Fruit fly (Drosophila melanogaster): ENCODE results near the gene Csl4.
A peak's percentile ranks its signal among the peaks of the same experiment; 100 is the strongest.

The Csl4 gene

DNA sequence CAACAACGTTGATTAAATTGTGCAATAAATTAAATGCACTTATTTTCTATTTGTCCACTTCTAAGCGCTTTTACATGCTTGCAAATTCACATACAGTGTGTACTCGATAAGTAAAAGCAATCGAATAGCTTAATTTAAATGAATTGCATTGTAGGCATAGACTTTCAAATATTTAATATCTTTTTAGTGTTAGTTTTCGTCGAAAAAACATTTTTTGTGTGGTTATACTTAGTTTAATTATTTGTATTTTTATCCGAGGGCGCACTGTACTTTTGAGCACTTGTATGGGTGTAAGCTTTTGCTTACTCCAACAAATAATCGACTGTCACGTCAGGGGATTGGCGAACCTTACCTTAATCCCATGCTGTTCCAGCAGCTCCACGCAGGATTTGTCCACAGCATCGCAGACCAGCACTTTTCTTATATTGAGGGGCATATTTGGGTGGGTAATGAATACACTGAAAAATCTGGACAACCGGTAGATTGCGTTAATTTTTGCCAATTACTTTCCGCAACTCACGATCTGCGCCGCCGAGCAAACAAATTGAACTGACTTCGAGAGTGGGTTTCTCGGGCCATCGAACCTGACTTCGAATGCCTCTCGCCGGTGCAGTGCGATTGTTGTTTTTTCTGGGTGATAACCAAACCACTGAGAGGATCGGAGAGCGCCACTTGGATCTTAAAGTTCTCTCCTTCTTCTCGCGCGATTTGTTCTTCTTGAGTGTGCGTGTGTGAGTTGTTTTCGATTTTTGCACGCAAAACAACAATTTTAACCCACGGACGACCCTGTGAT, 32.0 kb upstream of the Csl4 start, which contains the start of gene CG6287:
Gene CG6287 (minus strand): TSS at position 556 of the 793 bp plus-strand sequence.
- peak; percentile 85 for TF ChIP-seq CG34367 (tag; optimal IDR thresholded peaks at IDR 0.05)
- peak; percentile 81 for TF ChIP-seq fd96Ca (GFP tag; IDR thresholded peaks at IDR 0.05)
- no peak for TF ChIP-seq CG13204 (GFP tag; optimal IDR thresholded peaks at IDR 0.05)
- peak; percentile 94 for TF ChIP-seq rn (GFP tag; IDR thresholded peaks at IDR 0.05)
- peak; percentile 87 for TF ChIP-seq CG12605 (GFP tag; IDR thresholded peaks at IDR 0.05)
- peak; percentile 86 for TF ChIP-seq Pif1B (GFP tag; optimal IDR thresholded peaks at IDR 0.05)
- peak; percentile 92 for TF ChIP-seq CG9948 (tag; optimal IDR thresholded peaks at IDR 0.05)
- peak; percentile 93 for TF ChIP-seq CG17806 (tag; optimal IDR thresholded peaks at IDR 0.05)
- peak; percentile 97 for TF ChIP-seq Ets98B (GFP tag; IDR thresholded peaks at IDR 0.05)
- TF ChIP-seq CG8159 (tag; optimal IDR thresholded peaks at IDR 0.05) = peak; percentile 92
- peak; percentile 98 for TF ChIP-seq CG4496 (GFP tag; IDR thresholded peaks at IDR 0.05)
- TF ChIP-seq CG14655 (GFP tag; optimal IDR thresholded peaks at IDR 0.05) = peak; percentile 94
- TF ChIP-seq D1 (tag; optimal IDR thresholded peaks at IDR 0.05) = peak; percentile 57
- peak; percentile 97 for TF ChIP-seq CG32121 (GFP tag; IDR thresholded peaks at IDR 0.05)
- TF ChIP-seq CG8301 (tag; optimal IDR thresholded peaks at IDR 0.05) = peak; percentile 95
- peak; percentile 94 for TF ChIP-seq Pif1A (GFP tag; optimal IDR thresholded peaks at IDR 0.05)
- peak; percentile 71 for TF ChIP-seq gl (tag; optimal IDR thresholded peaks at IDR 0.05)
- TF ChIP-seq CG15710 (tag; optimal IDR thresholded peaks at IDR 0.05) = peak; percentile 90
- TF ChIP-seq EcR (GFP tag; optimal IDR thresholded peaks at IDR 0.05) = peak; percentile 99
- peak; percentile 93 for TF ChIP-seq Snoo (tag; optimal IDR thresholded peaks at IDR 0.05)
- TF ChIP-seq CG10348 (GFP tag; IDR thresholded peaks at IDR 0.05) = peak; percentile 87

- no peak for TF ChIP-seq Pif1B (GFP tag; optimal IDR thresholded peaks at IDR 0.05)
- TF ChIP-seq CG13204 (GFP tag; optimal IDR thresholded peaks at IDR 0.05) = no peak
- TF ChIP-seq EcR (GFP tag; optimal IDR thresholded peaks at IDR 0.05) = no peak
- TF ChIP-seq CG12605 (GFP tag; IDR thresholded peaks at IDR 0.05) = no peak
- TF ChIP-seq Pif1A (GFP tag; optimal IDR thresholded peaks at IDR 0.05) = no peak
- TF ChIP-seq Ets98B (GFP tag; IDR thresholded peaks at IDR 0.05) = no peak
- no peak for TF ChIP-seq CG34367 (tag; optimal IDR thresholded peaks at IDR 0.05)
- no peak for TF ChIP-seq CG15710 (tag; optimal IDR thresholded peaks at IDR 0.05)
- TF ChIP-seq CG8159 (tag; optimal IDR thresholded peaks at IDR 0.05) = no peak
- TF ChIP-seq fd96Ca (GFP tag; IDR thresholded peaks at IDR 0.05) = no peak
- TF ChIP-seq Snoo (tag; optimal IDR thresholded peaks at IDR 0.05) = no peak
- TF ChIP-seq CG8301 (tag; optimal IDR thresholded peaks at IDR 0.05) = no peak
- no peak for TF ChIP-seq rn (GFP tag; IDR thresholded peaks at IDR 0.05)
- TF ChIP-seq D1 (tag; optimal IDR thresholded peaks at IDR 0.05) = no peak
- TF ChIP-seq CG10348 (GFP tag; IDR thresholded peaks at IDR 0.05) = no peak
- TF ChIP-seq CG9948 (tag; optimal IDR thresholded peaks at IDR 0.05) = no peak
Observed at dm6 chr2L:11148969-11149368, 25.6 kb upstream of the Csl4 start, which contains the start of gene Gyc32E. TSS of gene Gyc32E (minus strand) at chr2L:11149101.

DNA sequence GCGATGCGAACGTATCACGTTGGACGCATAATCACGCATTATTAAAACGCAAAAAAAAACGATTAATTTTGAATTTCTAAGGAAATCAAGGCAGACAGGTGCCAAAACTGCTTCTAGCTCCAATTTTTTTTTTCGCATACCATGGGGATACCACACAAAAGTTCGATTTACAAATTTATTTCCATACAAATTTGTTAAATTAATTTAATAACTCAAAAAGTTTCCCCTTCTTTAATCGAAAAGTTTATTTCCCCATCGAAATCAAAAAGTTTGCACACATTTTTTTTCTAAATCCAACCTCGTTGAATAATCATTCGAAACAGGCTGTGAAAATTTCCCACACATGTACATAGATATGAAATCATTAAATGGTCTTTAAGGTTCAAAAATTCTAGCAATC, 21.9 kb upstream of the Csl4 start, which contains the start of gene CG31867:
Gene CG31867 (minus strand): TSS at position 101 of the 400 bp plus-strand sequence.
- no peak for TF ChIP-seq CG12605 (GFP tag; IDR thresholded peaks at IDR 0.05)
- no peak for TF ChIP-seq Snoo (tag; optimal IDR thresholded peaks at IDR 0.05)
- TF ChIP-seq gl (tag; optimal IDR thresholded peaks at IDR 0.05) = no peak
- no peak for TF ChIP-seq Pif1A (GFP tag; optimal IDR thresholded peaks at IDR 0.05)
- no peak for TF ChIP-seq CG32121 (GFP tag; IDR thresholded peaks at IDR 0.05)
- no peak for TF ChIP-seq CG10348 (GFP tag; IDR thresholded peaks at IDR 0.05)
- TF ChIP-seq CG8159 (tag; optimal IDR thresholded peaks at IDR 0.05) = no peak
- no peak for TF ChIP-seq CG9948 (tag; optimal IDR thresholded peaks at IDR 0.05)
- TF ChIP-seq D1 (tag; optimal IDR thresholded peaks at IDR 0.05) = no peak
- TF ChIP-seq CG4496 (GFP tag; IDR thresholded peaks at IDR 0.05) = no peak
- TF ChIP-seq fd96Ca (GFP tag; IDR thresholded peaks at IDR 0.05) = no peak
- TF ChIP-seq rn (GFP tag; IDR thresholded peaks at IDR 0.05) = no peak
- no peak for TF ChIP-seq CG14655 (GFP tag; optimal IDR thresholded peaks at IDR 0.05)
- no peak for TF ChIP-seq Ets98B (GFP tag; IDR thresholded peaks at IDR 0.05)
- no peak for TF ChIP-seq CG15710 (tag; optimal IDR thresholded peaks at IDR 0.05)
- no peak for TF ChIP-seq CG17806 (tag; optimal IDR thresholded peaks at IDR 0.05)

dm6 chr2L:11136093-11136492, 12.7 kb upstream of the Csl4 start, which contains the start of gene hgo:
TSS of gene hgo (plus strand) at chr2L:11136393.
- TF ChIP-seq rn (GFP tag; IDR thresholded peaks at IDR 0.05) = no peak
- TF ChIP-seq gl (tag; optimal IDR thresholded peaks at IDR 0.05) = no peak
- no peak for TF ChIP-seq CG8301 (tag; optimal IDR thresholded peaks at IDR 0.05)

DNA sequence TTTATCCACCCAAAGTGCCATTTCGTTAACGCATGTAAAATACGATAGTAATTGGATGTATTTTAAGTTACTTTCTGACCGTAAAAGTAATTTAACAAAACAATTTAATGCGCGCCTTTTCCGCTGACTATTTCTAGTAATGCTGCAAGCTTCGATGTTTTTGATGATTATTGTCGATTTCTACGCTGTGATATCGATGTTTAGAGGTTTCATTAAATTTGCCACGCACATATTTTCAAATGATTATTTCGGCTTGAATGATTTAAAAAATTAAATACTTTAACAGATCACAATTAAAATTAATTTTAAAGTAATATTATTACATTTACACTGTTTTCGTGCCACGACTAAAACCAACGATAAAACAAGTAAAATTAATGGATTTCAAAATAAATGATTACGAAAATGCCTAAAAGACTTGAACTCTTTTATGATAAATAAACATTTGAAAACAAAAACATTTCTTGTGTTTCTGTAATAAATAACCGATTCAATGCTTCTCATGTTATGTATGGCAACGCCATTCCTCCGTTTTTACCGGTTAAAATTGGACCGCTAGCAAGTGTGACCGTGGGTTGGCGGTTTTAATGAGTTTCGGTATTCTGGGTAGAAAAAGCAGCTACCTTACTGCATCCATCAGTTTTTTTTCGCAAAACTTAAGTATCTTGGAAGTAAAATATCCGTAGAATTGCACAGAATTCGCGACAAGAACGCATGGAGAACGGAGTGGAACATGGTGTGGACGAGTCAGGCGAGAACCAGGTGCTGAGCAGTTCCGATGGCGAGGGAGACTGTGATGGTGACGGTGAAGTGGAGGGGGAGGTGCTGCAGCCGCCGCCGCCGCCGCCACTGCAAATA, 7.0 kb upstream of the Csl4 start, which contains the start of the genes RfC38 and CG4751:
Gene RfC38 (minus strand): TSS at position 495 of the 858 bp plus-strand sequence.
Gene CG4751 (plus strand): TSS at position 587 of the 858 bp plus-strand sequence.
- TF ChIP-seq Snoo (tag; optimal IDR thresholded peaks at IDR 0.05) (no peak), rn (GFP tag; IDR thresholded peaks at IDR 0.05) (no peak), CG4496 (GFP tag; IDR thresholded peaks at IDR 0.05) (no peak), gl (tag; optimal IDR thresholded peaks at IDR 0.05) (no peak), CG8301 (tag; optimal IDR thresholded peaks at IDR 0.05) (no peak), CG15710 (tag; optimal IDR thresholded peaks at IDR 0.05) (no peak)

Data from whole organism, pupa.